Worm (Caenorhabditis elegans): ENCODE measurements around the gene cct-6.

cct-6 gene

ce11 chrIII:5882284-5882683 is 26.8 kb upstream of the cct-6 start:
- peak; percentile 33 for TF ChIP-seq lin-38 (GFP tag; IDR thresholded peaks at IDR 0.05)
- TF ChIP-seq T26A8.4 (GFP tag; IDR thresholded peaks at IDR 0.05): 0 out of 2 replicates have a peak, but pooled peaks have one; percentile 16
- TF ChIP-seq lim-7 (GFP tag; IDR thresholded peaks at IDR 0.05): no peak

ce11 chrIII:5879291-5879968 is 23.9 kb upstream of the cct-6 start, which contains the start of gene hpo-10:
Gene hpo-10 (plus strand): TSS chrIII:5879489.
- TF ChIP-seq mep-1 (tag; optimal IDR thresholded peaks at IDR 0.05) (peak; percentile 32), dpl-1 (GFP tag; optimal IDR thresholded peaks at IDR 0.05) (peak; percentile 12), lin-29 (GFP tag; IDR thresholded peaks at IDR 0.05) (no peak), lsy-2 (tag; optimal IDR thresholded peaks at IDR 0.05) (peak in 1 of 2 experiments; percentile 65), T20F7.1 (GFP tag; optimal IDR thresholded peaks at IDR 0.05) (peak; percentile 89), daf-16 (GFP tag; optimal IDR thresholded peaks at IDR 0.05) (no peak), daf-16 (tag; optimal IDR thresholded peaks at IDR 0.05) (peak; percentile 31), dve-1 (tag; optimal IDR thresholded peaks at IDR 0.05; ENCODE audit: insufficient read depth) (peak; percentile 48), nhr-6 (tag; optimal IDR thresholded peaks at IDR 0.05) (peak; percentile 43), mes-2 (tag; optimal IDR thresholded peaks at IDR 0.05; ENCODE audit: poor library complexity, severe bottlenecking) (peak; percentile 55), hlh-30 (tag; optimal IDR thresholded peaks at IDR 0.05; ENCODE audit: insufficient read depth) (peak; percentile 22), F44E2.7 (GFP tag; IDR thresholded peaks at IDR 0.05) (no peak), nhr-42 (GFP tag; IDR thresholded peaks at IDR 0.05) (no peak), ceh-44 (GFP tag; IDR thresholded peaks at IDR 0.05) (no peak), lin-38 (GFP tag; IDR thresholded peaks at IDR 0.05) (peak; percentile 37; the same call in 1 of the 2 replicates), aha-1 (tag) (peak; percentile 96)

ce11 chrIII:5878215-5878614 is 22.7 kb upstream of the cct-6 start, which contains the start of the genes mig-21 and F01F1.2:
Gene mig-21 (minus strand): TSS chrIII:5878380.
Gene F01F1.2 (plus strand): TSS chrIII:5878554.
- TF ChIP-seq lsy-2 (tag; optimal IDR thresholded peaks at IDR 0.05): peak in 1 of 2 experiments; percentile 75
- TF ChIP-seq skn-1 (tag; optimal IDR thresholded peaks at IDR 0.05): no peak
- peak; percentile 49; the same call in 1 of the 2 replicates for TF ChIP-seq lin-38 (GFP tag; IDR thresholded peaks at IDR 0.05)
- no peak for TF ChIP-seq nhr-42 (GFP tag; IDR thresholded peaks at IDR 0.05)
- peak; percentile 31 for TF ChIP-seq mes-2 (tag; optimal IDR thresholded peaks at IDR 0.05; ENCODE audit: poor library complexity, severe bottlenecking)
- TF ChIP-seq madf-5 (GFP tag; IDR thresholded peaks at IDR 0.05): no peak
- TF ChIP-seq ztf-7 (tag; optimal IDR thresholded peaks at IDR 0.05): no peak

- peak; percentile 78 for TF ChIP-seq aha-1 (tag)
- TF ChIP-seq daf-16 (GFP tag; optimal IDR thresholded peaks at IDR 0.05): no peak
- peak; percentile 61 for TF ChIP-seq daf-16 (tag; optimal IDR thresholded peaks at IDR 0.05)
- 0 out of 2 replicates have a peak, but pooled peaks have one; percentile 18 for TF ChIP-seq php-3 (GFP tag; IDR thresholded peaks at IDR 0.05)
- TF ChIP-seq hlh-11 (tag; optimal IDR thresholded peaks at IDR 0.05): peak; percentile 65
- TF ChIP-seq dve-1 (tag; optimal IDR thresholded peaks at IDR 0.05; ENCODE audit: insufficient read depth): peak; percentile 80
- TF ChIP-seq dmd-6 (GFP tag; IDR thresholded peaks at IDR 0.05): peak; percentile 57
- no peak for TF ChIP-seq R02D3.7 (tag; optimal IDR thresholded peaks at IDR 0.05)
- no peak for TF ChIP-seq nhr-77 (tag; optimal IDR thresholded peaks at IDR 0.05)
- TF ChIP-seq mdt-29 (GFP tag; IDR thresholded peaks at IDR 0.05): peak; percentile 96
- TF ChIP-seq hlh-30 (tag; optimal IDR thresholded peaks at IDR 0.05; ENCODE audit: insufficient read depth): peak; percentile 83
- TF ChIP-seq unc-62 (GFP tag; optimal IDR thresholded peaks at IDR 0.05 in 1 of 2): peak in 1 of 2 experiments; percentile 72
- TF ChIP-seq unc-62 (tag; optimal IDR thresholded peaks at IDR 0.05): no peak
- TF ChIP-seq gei-8 (GFP tag; optimal IDR thresholded peaks at IDR 0.05): no peak
- 0 out of 2 replicates have a peak, but pooled peaks have one; percentile 12 for TF ChIP-seq hmg-1.1 (GFP tag; IDR thresholded peaks at IDR 0.05)
- TF ChIP-seq nhr-28 (tag; optimal IDR thresholded peaks at IDR 0.05): peak; percentile 57
- peak; percentile 34 for TF ChIP-seq mep-1 (tag; optimal IDR thresholded peaks at IDR 0.05)
- no peak for TF ChIP-seq Y105C5A.15 (GFP tag; IDR thresholded peaks at IDR 0.05)
- no peak for TF ChIP-seq ceh-44 (GFP tag; IDR thresholded peaks at IDR 0.05)
Observed at ce11 chrIII:5876867-5877641, 21.6 kb upstream of the cct-6 start.

Measured in whole organism, L4 larva.